Worm (Caenorhabditis elegans) whole organism, mixed stage, embryonic: ENCODE measurements around the gene Y7A9A.1.

Experiments
- elt-3 ChIP-seq: fragments of 150-350 bp; optimal IDR thresholded peaks from 2 replicates; lab custom pipeline; 2014; ENCODE audit warnings: missing biosample characterization, missing genetic modification characterization
- lin-13 ChIP-seq: fragments of 150-350 bp; optimal IDR thresholded peaks from 2 replicates; lab custom pipeline; 2014; ENCODE audit warnings: missing biosample characterization, missing genetic modification characterization
- mep-1 ChIP-seq: fragments of 150-350 bp; optimal IDR thresholded peaks from 2 replicates; lab custom pipeline; 2017; ENCODE audit warnings: missing biosample characterization, missing genetic modification reagents, missing genetic modification characterization, inconsistent platforms
- nhr-28 ChIP-seq: fragments of 150-350 bp; optimal IDR thresholded peaks from 2 replicates; lab custom pipeline; 2014; ENCODE audit warnings: missing biosample characterization, missing genetic modification characterization
- nhr-76 ChIP-seq: sonication (generic microtip); optimal IDR thresholded peaks from 2 replicates; lab custom pipeline; 2017; ENCODE audit warnings: missing biosample characterization, missing genetic modification characterization
- snpc-4 ChIP-seq: fragments of 150-350 bp; optimal IDR thresholded peaks from 2 replicates; lab custom pipeline; 2014; ENCODE audit warnings: missing biosample characterization, missing genetic modification characterization
- unc-39 ChIP-seq: fragments of 150-350 bp; optimal IDR thresholded peaks from 2 replicates; lab custom pipeline; 2014; ENCODE audit warnings: missing biosample characterization, missing genetic modification characterization
- ztf-11 ChIP-seq: fragments of 150-350 bp; optimal IDR thresholded peaks from 2 replicates; lab custom pipeline; 2014; ENCODE audit warnings: missing biosample characterization, missing genetic modification characterization

ce11 chrIV:16202074-16202473 lies 5.3 kb downstream of the Y7A9A.1 start, which contains the start of gene H25K10.1:
- TF ChIP-seq nhr-76 (tag; lab: Kevin White, UChicago) (no peak), lin-13 (tag; lab: Kevin White, UChicago) (no peak), nhr-28 (no peak), mep-1 (no peak), unc-39 (tag; lab: Kevin White, UChicago) (no peak), ztf-11 (tag; lab: Kevin White, UChicago) (no peak), snpc-4 (tag; lab: Kevin White, UChicago) (no peak), elt-3 (no peak)
